Fruit fly (Drosophila melanogaster) S2 (cell line): ENCODE data around the gene CG11037.

Experiments used
- CG8478 ChIP-seq: fragments of >200 bp; optimal IDR thresholded peaks from 2 replicates; lab custom pipeline; 2018
- CTCF ChIP-seq, 2 experiments: fragments of >200 bp; optimal IDR thresholded peaks; 2 replicates each; lab custom pipeline; 2018

DNA sequence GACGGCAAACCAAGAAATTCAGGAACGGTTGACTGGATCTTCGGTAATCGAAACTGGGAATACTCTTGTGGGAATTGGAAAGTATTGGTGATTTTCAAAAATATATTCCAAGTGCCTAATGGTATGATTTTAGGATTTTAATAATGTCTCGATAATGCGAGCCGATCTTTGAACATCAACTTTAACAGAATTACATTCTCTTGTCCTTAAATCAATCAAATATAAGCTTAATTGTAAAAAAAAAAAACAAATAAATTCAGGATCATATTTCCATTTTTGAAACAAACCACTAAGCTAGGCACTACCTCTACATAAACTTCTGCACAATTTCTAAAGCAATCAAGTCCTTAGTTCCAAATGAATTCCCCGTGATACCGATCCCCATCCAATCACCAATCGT, 12.8 kb downstream of the CG11037 start:
- TF ChIP-seq CG8478 (lab: Kevin White, UChicago) = no peak
- no peak for TF ChIP-seq CTCF (optimal IDR thresholded peaks at IDR 0.05; lab: Kevin White, UChicago)
